Fruit fly (Drosophila melanogaster): ENCODE measurements around the gene LPCAT.

LPCAT gene

DNA sequence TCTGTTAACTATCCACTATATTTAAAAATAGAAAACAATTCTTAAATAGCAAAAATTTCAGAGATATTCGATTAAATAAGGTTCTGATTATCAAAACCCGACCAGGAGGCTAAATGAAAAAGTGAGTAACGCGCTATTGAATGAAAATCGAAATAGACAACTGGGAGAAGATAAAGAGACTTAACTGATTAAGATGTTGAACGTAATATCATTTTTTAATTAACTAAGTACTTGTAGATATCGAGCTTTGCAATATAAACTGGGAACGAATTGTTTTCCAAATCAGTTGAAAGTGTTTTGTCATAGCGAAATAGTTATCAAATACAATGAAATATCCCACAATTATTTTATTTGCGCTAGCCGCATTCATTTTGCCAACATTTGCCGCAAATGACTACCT lies 46.3 kb downstream of the LPCAT start, which contains the start of gene CG34026:
TSS of gene CG34026 (plus strand) at position 301 of the 400 bp plus-strand sequence.
- TF ChIP-seq CG6854 (GFP tag; optimal IDR thresholded peaks at IDR 0.05) (no peak), CG9139 (GFP tag; optimal IDR thresholded peaks at IDR 0.05) (no peak), CG7368 (GFP tag; optimal IDR thresholded peaks at IDR 0.05) (no peak), Sox102F (GFP tag; optimal IDR thresholded peaks at IDR 0.05) (no peak), CG10669 (GFP tag; optimal IDR thresholded peaks at IDR 0.05) (no peak), Eip93F (GFP tag; optimal IDR thresholded peaks at IDR 0.05) (no peak)

DNA sequence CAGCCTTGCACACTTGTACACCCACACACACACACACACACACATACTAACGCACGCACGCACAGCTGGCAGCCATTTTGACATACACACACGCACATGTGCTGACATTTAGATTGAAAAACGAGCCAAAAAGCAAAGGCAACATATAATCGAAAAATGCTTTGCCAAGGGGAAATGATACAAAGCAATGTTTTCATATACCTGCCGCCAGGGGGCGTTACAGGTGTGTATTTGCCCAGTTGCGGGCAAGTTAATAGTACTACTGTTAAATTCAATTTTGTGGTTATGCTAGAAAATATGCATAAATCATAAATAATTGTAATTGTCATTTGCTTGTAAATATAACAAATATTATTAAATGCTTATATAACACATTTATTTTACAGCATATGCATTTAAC lies 47.3 kb downstream of the LPCAT start:
- TF ChIP-seq cyc (GFP tag; optimal IDR thresholded peaks at IDR 0.05) (no peak), topi (GFP tag; optimal IDR thresholded peaks at IDR 0.05) (no peak), CG11762 (GFP tag; optimal IDR thresholded peaks at IDR 0.05; ENCODE audit: insufficient read depth) (no peak), pdm3 (GFP tag; optimal IDR thresholded peaks at IDR 0.05) (no peak), CG8119 (GFP tag; IDR thresholded peaks at IDR 0.05) (no peak)

DNA sequence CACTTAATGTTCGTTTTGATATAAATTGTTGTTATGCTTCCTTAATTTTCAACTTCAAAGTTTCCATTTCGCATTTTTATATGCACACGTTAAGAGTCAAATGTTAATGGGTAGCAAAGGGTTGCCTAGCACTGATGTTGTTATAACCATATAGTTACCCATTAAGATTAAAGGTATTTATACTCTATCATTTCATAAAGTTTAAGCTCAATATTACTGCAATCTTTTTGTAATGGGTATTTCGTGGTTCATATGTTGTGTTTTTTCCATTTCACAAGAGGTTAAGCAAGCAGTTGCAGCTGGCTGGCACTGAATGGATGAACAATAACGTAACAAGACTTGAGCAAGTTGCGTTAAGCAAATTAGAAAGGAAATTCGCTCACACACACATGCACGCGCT lies 47.9 kb downstream of the LPCAT start:
- no peak for TF ChIP-seq CG7368 (GFP tag; optimal IDR thresholded peaks at IDR 0.05)
- peak; percentile 34 for TF ChIP-seq CG31627 (GFP tag; optimal IDR thresholded peaks at IDR 0.05)
- no peak for TF ChIP-seq vri (GFP tag; optimal IDR thresholded peaks at IDR 0.05)
- no peak for TF ChIP-seq CG10669 (GFP tag; optimal IDR thresholded peaks at IDR 0.05)
- TF ChIP-seq spab (GFP tag; optimal IDR thresholded peaks at IDR 0.05) = no peak
- TF ChIP-seq CG6808 (GFP tag; optimal IDR thresholded peaks at IDR 0.05) = no peak
- no peak for TF ChIP-seq CG9139 (GFP tag; optimal IDR thresholded peaks at IDR 0.05)
- TF ChIP-seq CG8632 (GFP tag; optimal IDR thresholded peaks at IDR 0.05) = no peak
- TF ChIP-seq CG8119 (GFP tag; IDR thresholded peaks at IDR 0.05) = no peak
- TF ChIP-seq Gug (GFP tag; IDR thresholded peaks at IDR 0.05) = no peak
- TF ChIP-seq CG10631 (GFP tag; optimal IDR thresholded peaks at IDR 0.05) = peak; percentile 2
- no peak for TF ChIP-seq ss (GFP tag; optimal IDR thresholded peaks at IDR 0.05)
- peak; percentile 13 for TF ChIP-seq OdsH (GFP tag; optimal IDR thresholded peaks at IDR 0.05)
- TF ChIP-seq svp (GFP tag) = peak; percentile 34
- no peak for TF ChIP-seq CG16779 (tag; optimal IDR thresholded peaks at IDR 0.05)
- TF ChIP-seq CG1621 (tag; optimal IDR thresholded peaks at IDR 0.05) = no peak
- TF ChIP-seq CG3032 (tag; optimal IDR thresholded peaks at IDR 0.05) = no peak
- no peak for TF ChIP-seq Blimp-1 (GFP tag; optimal IDR thresholded peaks at IDR 0.05)
- TF ChIP-seq acj6 (GFP tag; optimal IDR thresholded peaks at IDR 0.05) = peak; percentile 6
- TF ChIP-seq CG11294 (GFP tag; IDR thresholded peaks at IDR 0.05) = no peak
- TF ChIP-seq fkh (GFP tag; optimal IDR thresholded peaks at IDR 0.05) = no peak
- TF ChIP-seq Hr39 (GFP tag; optimal IDR thresholded peaks at IDR 0.05) = no peak
- no peak for TF ChIP-seq dsx (GFP tag; optimal IDR thresholded peaks at IDR 0.05; ENCODE audit: poor library complexity, severe bottlenecking)
- no peak for TF ChIP-seq CG6163 (GFP tag; IDR thresholded peaks at IDR 0.05)
- no peak for TF ChIP-seq CG8319 (GFP tag; optimal IDR thresholded peaks at IDR 0.05)
- TF ChIP-seq Ets21C (GFP tag; optimal IDR thresholded peaks at IDR 0.05) = no peak
- no peak for TF ChIP-seq CG6792 (GFP tag; optimal IDR thresholded peaks at IDR 0.05)
- TF ChIP-seq Sox15 (GFP tag; optimal IDR thresholded peaks at IDR 0.05) = no peak
- no peak for TF ChIP-seq net (GFP tag; optimal IDR thresholded peaks at IDR 0.05)
- TF ChIP-seq Sox14 (GFP tag; optimal IDR thresholded peaks at IDR 0.05) = no peak
- TF ChIP-seq achi (GFP tag; optimal IDR thresholded peaks at IDR 0.05) = no peak
- no peak for TF ChIP-seq fd85E (GFP tag; optimal IDR thresholded peaks at IDR 0.05)
- peak; percentile 16 for TF ChIP-seq pdm3 (GFP tag; optimal IDR thresholded peaks at IDR 0.05)
- no peak for TF ChIP-seq Sox102F (GFP tag; optimal IDR thresholded peaks at IDR 0.05)
- TF ChIP-seq Lpt (GFP tag; optimal IDR thresholded peaks at IDR 0.05) = no peak
- no peak for TF ChIP-seq salr (GFP tag; optimal IDR thresholded peaks at IDR 0.05)
- TF ChIP-seq Eip93F (GFP tag; optimal IDR thresholded peaks at IDR 0.05) = no peak
- no peak for TF ChIP-seq dac (GFP tag; optimal IDR thresholded peaks at IDR 0.05)
- no peak for TF ChIP-seq Smox (GFP tag; optimal IDR thresholded peaks at IDR 0.05)
- TF ChIP-seq CG15336 (GFP tag; IDR thresholded peaks at IDR 0.05) = no peak
- no peak for TF ChIP-seq esn (GFP tag; optimal IDR thresholded peaks at IDR 0.05)
- TF ChIP-seq CG6854 (GFP tag; optimal IDR thresholded peaks at IDR 0.05) = no peak
- no peak for TF ChIP-seq CG11902 (GFP tag; optimal IDR thresholded peaks at IDR 0.05)
- TF ChIP-seq CG6276 (GFP tag; optimal IDR thresholded peaks at IDR 0.05) = no peak
- TF ChIP-seq cyc (GFP tag; optimal IDR thresholded peaks at IDR 0.05) = no peak
